Worm (Caenorhabditis elegans) whole organism, early embryonic: ENCODE results near the gene C25H3.1.
A peak's percentile ranks its signal among the peaks of the same experiment; 100 is the strongest.

Source experiments
- B0310.2 ChIP-seq: sonication (generic microtip); optimal IDR thresholded peaks from 2 replicates; lab custom pipeline; 2016; ENCODE audit warnings: mild to moderate bottlenecking, missing genetic modification characterization, missing compliant biosample characterization
- F13C5.2 ChIP-seq: sonication (generic microtip); optimal IDR thresholded peaks from 2 replicates; lab custom pipeline; 2017; ENCODE audit warnings: mild to moderate bottlenecking, missing genetic modification characterization, inconsistent platforms, missing compliant biosample characterization
- aly-1 ChIP-seq: sonication (generic microtip); optimal IDR thresholded peaks from 2 replicates; lab custom pipeline; 2016; ENCODE audit warnings: missing genetic modification characterization, missing compliant biosample characterization
- ama-1 ChIP-seq: fragments of 150-350 bp; optimal IDR thresholded peaks from 2 replicates; lab custom pipeline; 2014
- ceh-13 ChIP-seq: fragments of 200-800 bp; sonication (Bioruptor generic); optimal IDR thresholded peaks from 2 replicates; lab custom pipeline; 2018; ENCODE audit warnings: mild to moderate bottlenecking, missing genetic modification characterization, missing compliant biosample characterization
- ceh-36 ChIP-seq: sonication (generic microtip); optimal IDR thresholded peaks from 2 replicates; lab custom pipeline; 2016; ENCODE audit warnings: missing genetic modification characterization, inconsistent platforms, missing compliant biosample characterization
- ets-7 ChIP-seq: sonication (generic microtip); optimal IDR thresholded peaks from 2 replicates; lab custom pipeline; 2016; ENCODE audit warnings: missing genotype, missing genetic modification characterization, missing compliant biosample characterization
- flt-1 ChIP-seq: fragments of 200-800 bp; sonication (Bioruptor generic); IDR thresholded peaks from 2 replicates; pipeline ENCODE4 v1.3.6; 2022; ENCODE audit warnings: missing genetic modification characterization, missing compliant biosample characterization
- hmbx-1 ChIP-seq: sonication (generic microtip); optimal IDR thresholded peaks from 2 replicates; lab custom pipeline; 2016; ENCODE audit warnings: mild to moderate bottlenecking, missing genetic modification characterization, missing compliant biosample characterization
- hmg-4 ChIP-seq: fragments of 200-800 bp; sonication (Bioruptor generic); optimal IDR thresholded peaks from 2 replicates; lab custom pipeline; 2018; ENCODE audit warnings: mild to moderate bottlenecking, missing genetic modification characterization, missing compliant biosample characterization
- hnd-1 ChIP-seq: sonication (generic microtip); optimal IDR thresholded peaks from 2 replicates; lab custom pipeline; 2016; ENCODE audit warnings: missing genetic modification characterization, missing compliant biosample characterization
- pes-1 ChIP-seq: fragments of 200-800 bp; sonication (Bioruptor generic); IDR thresholded peaks from 2 replicates; pipeline ENCODE4 v1.3.6; 2022; ENCODE audit warnings: missing genetic modification reagents, missing genetic modification characterization, missing compliant biosample characterization
- scrt-1 ChIP-seq: fragments of 200-800 bp; sonication (Bioruptor generic); IDR thresholded peaks from 2 replicates; pipeline ENCODE4 v1.3.6; 2022; ENCODE audit warnings: missing genetic modification characterization, missing compliant biosample characterization
- sea-1 ChIP-seq: fragments of 200-800 bp; sonication (Bioruptor generic); conservative IDR thresholded peaks from 2 replicates; pipeline ENCODE4 v1.3.6; 2022; ENCODE audit warnings: missing genetic modification characterization, missing compliant biosample characterization
- tbx-11 ChIP-seq: fragments of 200-800 bp; sonication (Bioruptor generic); IDR thresholded peaks from 2 replicates; pipeline ENCODE4 v1.3.6; 2022; ENCODE audit warnings: missing genetic modification characterization, missing compliant biosample characterization
- tbx-37 ChIP-seq: fragments of 200-800 bp; sonication (Bioruptor generic); conservative IDR thresholded peaks from 2 replicates; pipeline ENCODE4 v1.3.6; 2022; ENCODE audit warnings: missing genetic modification reagents, missing genetic modification characterization, missing compliant biosample characterization
- tra-4 ChIP-seq: sonication (generic microtip); optimal IDR thresholded peaks from 2 replicates; lab custom pipeline; 2017; ENCODE audit warnings: missing genetic modification characterization, missing compliant biosample characterization

The C25H3.1 gene

DNA sequence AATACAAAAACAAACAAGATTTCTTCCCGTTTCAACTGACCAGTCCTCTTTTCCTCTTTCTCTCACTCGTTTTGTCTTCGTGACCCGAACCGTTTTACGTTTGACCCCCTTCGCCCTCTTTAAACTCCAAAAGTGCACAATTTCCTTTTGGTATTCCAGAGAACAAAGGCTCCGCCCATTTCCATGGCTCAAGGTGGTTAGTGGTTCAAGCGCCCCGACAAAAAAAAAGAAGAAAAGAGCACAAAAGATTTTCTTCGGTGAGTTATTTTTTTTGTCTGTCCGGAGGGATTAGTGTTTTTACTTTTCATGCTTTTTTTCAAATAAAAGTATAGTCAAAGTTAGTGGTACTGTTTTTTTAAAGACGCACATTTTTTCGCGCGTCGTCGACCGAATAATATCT, 8.7 kb downstream of the C25H3.1 start, which contains the start of gene osta-2:
Gene osta-2 (plus strand): TSS at position 160 of the 400 bp plus-strand sequence.
- TF ChIP-seq tbx-37 (no peak), ama-1 (lab: Kevin White, UChicago) (no peak), tra-4 (no peak), B0310.2 (no peak), hmg-4 (no peak), scrt-1 (GFP tag; lab: Robert Waterston, UW) (no peak), hnd-1 (no peak)

DNA sequence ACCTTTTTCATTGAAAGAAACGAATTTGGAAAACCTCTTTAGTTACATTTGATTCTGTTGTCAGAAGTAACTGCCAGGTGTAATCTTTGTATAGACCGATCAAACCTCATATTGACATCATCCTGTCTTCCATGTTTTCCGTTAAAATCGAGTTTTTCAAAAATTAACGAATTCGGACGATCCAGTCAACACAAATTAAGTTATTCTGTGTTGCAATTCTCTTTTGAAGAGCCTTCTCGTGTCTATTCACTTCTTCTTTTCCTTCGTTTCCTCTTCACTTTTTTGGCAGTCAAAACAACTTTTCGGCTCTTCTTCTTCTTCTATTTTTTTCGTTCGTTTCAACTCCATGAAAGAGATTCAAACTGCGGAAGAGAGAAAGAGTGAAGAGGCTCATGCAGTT, 9.3 kb downstream of the C25H3.1 start:
- TF ChIP-seq F13C5.2: no peak
- TF ChIP-seq ama-1 (lab: Kevin White, UChicago): no peak
- TF ChIP-seq B0310.2: no peak
- no peak for TF ChIP-seq tbx-37
- no peak for TF ChIP-seq hnd-1
- TF ChIP-seq sea-1 (GFP tag; lab: Robert Waterston, UW): no peak
- TF ChIP-seq pes-1 (GFP tag; lab: Robert Waterston, UW): no peak
- no peak for TF ChIP-seq ceh-36 (tag; lab: Kevin White, UChicago)
- TF ChIP-seq tra-4: no peak
- no peak for TF ChIP-seq ceh-13 (GFP tag; lab: Kevin White, UChicago)
- TF ChIP-seq hmg-4: no peak
- TF ChIP-seq tbx-11: no peak
- no peak for TF ChIP-seq hmbx-1 (tag; lab: Kevin White, UChicago)
- TF ChIP-seq aly-1 (tag; lab: Kevin White, UChicago): no peak

DNA sequence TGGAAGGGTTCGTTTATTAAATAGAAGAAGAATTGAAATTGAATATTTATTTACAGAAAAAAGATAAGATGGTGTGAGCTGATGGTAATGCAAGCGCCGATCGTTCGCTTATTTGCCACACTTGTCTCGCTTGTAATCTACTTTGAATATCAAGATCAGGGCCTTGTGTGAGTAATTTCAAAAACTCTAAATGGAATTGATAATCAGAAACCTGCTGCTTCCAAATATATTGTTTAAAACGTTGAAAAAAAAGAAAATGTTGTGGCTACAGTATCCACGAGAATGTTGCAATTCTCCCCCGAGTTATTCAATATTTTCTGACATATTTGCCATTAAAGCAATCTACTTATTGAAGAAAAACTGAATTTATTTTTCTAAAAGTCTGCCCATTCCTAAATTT, 12.0 kb downstream of the C25H3.1 start:
- no peak for TF ChIP-seq pes-1 (GFP tag; lab: Robert Waterston, UW)
- TF ChIP-seq tra-4: no peak
- no peak for TF ChIP-seq sea-1 (GFP tag; lab: Robert Waterston, UW)
- TF ChIP-seq flt-1 (GFP tag; lab: Robert Waterston, UW): no peak
- no peak for TF ChIP-seq ceh-13 (GFP tag; lab: Kevin White, UChicago)
- TF ChIP-seq aly-1 (tag; lab: Kevin White, UChicago): no peak
- TF ChIP-seq hnd-1: no peak
- no peak for TF ChIP-seq scrt-1 (GFP tag; lab: Robert Waterston, UW)
- TF ChIP-seq tbx-11: no peak
- no peak for TF ChIP-seq F13C5.2
- no peak for TF ChIP-seq ceh-36 (tag; lab: Kevin White, UChicago)
- no peak for TF ChIP-seq hmg-4

DNA sequence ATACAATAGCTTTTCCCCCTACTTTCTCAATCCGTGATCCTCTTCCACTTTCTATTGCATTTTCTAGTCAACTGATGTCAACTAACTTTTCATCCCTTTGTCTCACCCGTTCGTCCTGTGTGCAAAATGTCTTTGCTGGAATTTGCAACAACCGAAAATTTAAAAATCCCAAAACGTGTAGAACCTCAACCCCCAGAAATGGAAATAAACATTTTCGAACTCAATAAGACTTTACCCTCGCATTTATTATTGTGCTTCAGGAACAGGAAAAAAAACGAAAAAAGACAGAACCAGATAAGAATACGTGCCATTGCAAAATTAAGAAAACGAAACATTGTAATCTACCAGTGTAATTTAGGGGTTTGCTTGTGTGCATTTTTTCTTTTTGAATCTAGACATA, 13.3 kb downstream of the C25H3.1 start:
- TF ChIP-seq pes-1 (GFP tag; lab: Robert Waterston, UW) (no peak), ama-1 (lab: Kevin White, UChicago) (peak; percentile 28)

DNA sequence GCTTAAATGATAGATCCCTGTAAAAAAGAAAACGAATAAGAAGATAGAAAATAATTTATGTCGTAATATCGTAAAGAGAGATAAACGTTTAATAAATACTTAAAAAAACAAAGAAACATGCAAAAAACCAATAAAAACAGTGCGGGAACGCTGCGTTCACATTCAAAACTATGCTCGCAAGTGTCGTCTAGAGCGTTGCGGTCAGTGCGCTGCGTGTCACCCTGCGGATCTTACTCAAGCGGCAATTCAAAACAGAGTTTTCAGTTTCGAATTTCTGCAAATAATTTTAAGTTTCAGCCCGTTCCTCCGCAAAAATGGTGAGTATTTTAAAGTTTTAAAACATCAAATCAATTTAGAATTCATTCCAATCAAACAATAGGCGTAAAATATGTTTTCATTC, 15.9 kb downstream of the C25H3.1 start, which contains the start of the genes tiar-1 and lelo-4:
Gene tiar-1 (minus strand): TSS at position 17 of the 400 bp plus-strand sequence.
Gene lelo-4 (plus strand): TSS at position 118 of the 400 bp plus-strand sequence.
- TF ChIP-seq ceh-36 (tag; lab: Kevin White, UChicago): no peak
- no peak for TF ChIP-seq hnd-1
- TF ChIP-seq ets-7 (tag; lab: Kevin White, UChicago): no peak
- TF ChIP-seq hmg-4: peak; percentile 7
- TF ChIP-seq F13C5.2: peak; percentile 29

DNA sequence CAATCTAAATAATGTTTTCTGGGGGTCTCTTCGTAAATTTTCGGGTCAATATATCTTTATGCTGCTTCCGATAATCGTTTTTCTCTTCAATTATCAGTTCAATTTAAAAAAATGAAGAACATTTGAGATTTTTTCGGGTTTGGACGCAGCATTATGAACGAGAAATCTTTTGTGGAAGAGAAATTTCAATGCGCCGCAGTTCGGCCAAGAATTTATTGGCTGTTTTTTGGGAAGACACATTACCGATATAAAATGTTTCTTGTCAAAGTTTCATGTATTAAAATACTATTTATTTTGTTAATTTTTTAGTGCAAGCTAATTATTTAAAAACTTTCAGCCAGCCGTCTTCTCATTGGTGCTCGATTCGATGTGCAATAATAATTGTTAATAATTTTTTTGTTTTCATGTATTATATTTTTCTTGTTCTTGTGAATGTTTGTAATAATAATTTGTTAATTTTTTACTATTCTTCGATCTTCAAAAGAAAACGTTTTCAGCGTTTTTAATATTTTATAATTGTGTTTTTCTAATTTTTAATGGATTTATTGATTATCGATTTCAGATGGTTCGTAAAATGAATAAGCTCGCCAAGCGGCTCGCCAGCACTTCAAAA, 17.0 kb downstream of the C25H3.1 start, which contains the start of the genes C18A3.10 and C18A3.3:
Gene C18A3.10 (minus strand): TSS at position 101 of the 613 bp plus-strand sequence.
Gene C18A3.3 (plus strand): TSS at position 563 of the 613 bp plus-strand sequence.
- TF ChIP-seq ets-7 (tag; lab: Kevin White, UChicago) (no peak), tbx-11 (no peak), ceh-36 (tag; lab: Kevin White, UChicago) (no peak), pes-1 (GFP tag; lab: Robert Waterston, UW) (no peak)

DNA sequence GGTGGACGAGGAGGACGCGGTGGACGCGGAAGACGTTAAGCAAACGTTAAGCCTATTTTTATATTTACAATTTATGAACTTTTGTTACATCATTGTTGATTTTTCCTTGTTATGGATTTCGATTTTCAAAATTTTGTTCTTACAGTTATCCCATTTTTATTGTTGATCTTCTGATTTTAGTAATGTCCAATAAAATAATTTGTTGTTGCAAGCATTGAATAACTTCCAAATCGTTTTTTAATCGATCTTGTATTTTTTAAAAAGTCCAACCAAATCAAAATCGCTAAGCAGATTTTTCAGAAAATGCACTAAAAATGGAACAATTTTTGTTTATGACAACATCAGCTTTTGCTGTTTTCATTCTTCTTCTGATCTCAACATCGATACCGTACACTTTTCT, 19.0 kb downstream of the C25H3.1 start, which contains the start of gene zipt-3:
Gene zipt-3 (plus strand): TSS at position 301 of the 400 bp plus-strand sequence.
- TF ChIP-seq hnd-1 (no peak), hmg-4 (no peak), ceh-36 (tag; lab: Kevin White, UChicago) (no peak), flt-1 (GFP tag; lab: Robert Waterston, UW) (no peak), ama-1 (lab: Kevin White, UChicago) (no peak), F13C5.2 (no peak), ceh-13 (GFP tag; lab: Kevin White, UChicago) (no peak), tra-4 (no peak), tbx-37 (no peak), scrt-1 (GFP tag; lab: Robert Waterston, UW) (no peak), ets-7 (tag; lab: Kevin White, UChicago) (no peak), aly-1 (tag; lab: Kevin White, UChicago) (no peak), B0310.2 (no peak), hmbx-1 (tag; lab: Kevin White, UChicago) (no peak), pes-1 (GFP tag; lab: Robert Waterston, UW) (no peak), sea-1 (GFP tag; lab: Robert Waterston, UW) (no peak), tbx-11 (no peak)

DNA sequence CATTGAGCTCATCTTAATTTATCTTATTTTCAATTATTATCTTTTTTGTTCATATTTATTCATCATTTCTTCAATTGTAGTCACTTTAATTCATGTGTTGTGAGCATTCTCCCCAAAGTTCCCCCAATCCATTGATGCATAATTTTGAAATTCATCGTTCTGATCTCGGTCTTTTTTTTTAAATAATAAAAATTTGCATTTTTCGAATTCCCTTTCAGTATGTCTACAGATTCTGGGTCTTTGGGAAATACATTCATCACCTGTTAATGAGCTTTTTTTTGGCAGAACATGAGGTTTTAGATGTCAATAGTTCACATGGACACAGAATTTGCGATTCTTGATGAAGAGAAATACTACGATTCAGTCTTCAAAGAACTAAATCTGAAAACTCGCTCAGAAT, 21.0 kb downstream of the C25H3.1 start, which contains the start of gene damt-1:
Gene damt-1 (plus strand): TSS at position 301 of the 400 bp plus-strand sequence.
- no peak for TF ChIP-seq tbx-37
- TF ChIP-seq ceh-13 (GFP tag; lab: Kevin White, UChicago): no peak
- TF ChIP-seq ama-1 (lab: Kevin White, UChicago): no peak
- no peak for TF ChIP-seq pes-1 (GFP tag; lab: Robert Waterston, UW)
- no peak for TF ChIP-seq B0310.2
- TF ChIP-seq ets-7 (tag; lab: Kevin White, UChicago): no peak
- TF ChIP-seq scrt-1 (GFP tag; lab: Robert Waterston, UW): no peak
- TF ChIP-seq ceh-36 (tag; lab: Kevin White, UChicago): no peak
- no peak for TF ChIP-seq flt-1 (GFP tag; lab: Robert Waterston, UW)
- TF ChIP-seq sea-1 (GFP tag; lab: Robert Waterston, UW): no peak
- no peak for TF ChIP-seq F13C5.2
- TF ChIP-seq hnd-1: no peak
- no peak for TF ChIP-seq hmbx-1 (tag; lab: Kevin White, UChicago)
- TF ChIP-seq tbx-11: no peak
- no peak for TF ChIP-seq aly-1 (tag; lab: Kevin White, UChicago)
